Fruit fly (Drosophila melanogaster) whole organism, adult: ENCODE measurements around the gene Ipp.

ENCODE experiments used
- CG11617 ChIP-seq: fragments of 200-800 bp; sonication (Bioruptor generic); optimal IDR thresholded peaks from 2 replicates; lab custom pipeline; 2017; ENCODE audit warnings: mild to moderate bottlenecking, missing biosample characterization, missing genetic modification reagents, missing genetic modification characterization
- CG12768 ChIP-seq: fragments of 200-800 bp; sonication (Bioruptor generic); optimal IDR thresholded peaks from 2 replicates; lab custom pipeline; 2017; ENCODE audit warnings: missing biosample characterization, missing genetic modification characterization, mild to moderate bottlenecking, moderate library complexity, missing genetic modification reagents
- CG14711 ChIP-seq: fragments of 200-800 bp; sonication (Bioruptor generic); optimal IDR thresholded peaks from 2 replicates; lab custom pipeline; 2018; ENCODE audit warnings: missing biosample characterization, mild to moderate bottlenecking, missing genetic modification characterization, moderate library complexity
- CG1620 ChIP-seq: fragments of 200-800 bp; sonication (Bioruptor generic); optimal IDR thresholded peaks from 2 replicates; lab custom pipeline; 2016; ENCODE audit warnings: missing biosample characterization, missing genetic modification characterization
- CG33017 ChIP-seq: fragments of 200-800 bp; sonication (Bioruptor generic); optimal IDR thresholded peaks from 2 replicates; lab custom pipeline; 2018; ENCODE audit warnings: missing biosample characterization, mild to moderate bottlenecking, missing genetic modification characterization, moderate library complexity
- CG5204 ChIP-seq: fragments of 200-800 bp; sonication (Bioruptor generic); optimal IDR thresholded peaks from 2 replicates; lab custom pipeline; 2016; ENCODE audit warnings: missing biosample characterization, missing genetic modification characterization
- CG7045 ChIP-seq: fragments of 200-800 bp; sonication (Bioruptor generic); optimal IDR thresholded peaks from 2 replicates; lab custom pipeline; 2017; ENCODE audit warnings: missing biosample characterization, mild to moderate bottlenecking, missing genetic modification characterization
- CG7101 ChIP-seq: fragments of 200-800 bp; sonication (Bioruptor generic); optimal IDR thresholded peaks from 2 replicates; lab custom pipeline; 2018; ENCODE audit warnings: missing biosample characterization, mild to moderate bottlenecking, missing genetic modification characterization, moderate library complexity
- Clk ChIP-seq: fragments of 200-800 bp; sonication (Bioruptor generic); optimal IDR thresholded peaks from 2 replicates; lab custom pipeline; 2017; ENCODE audit warnings: missing biosample characterization, missing genetic modification characterization
- Crg-1 ChIP-seq: fragments of 200-800 bp; sonication (Bioruptor generic); optimal IDR thresholded peaks from 2 replicates; lab custom pipeline; 2016; ENCODE audit warnings: missing biosample characterization, missing genetic modification characterization
- Hr96 ChIP-seq: fragments of 200-800 bp; sonication (Bioruptor generic); optimal IDR thresholded peaks from 2 replicates; lab custom pipeline; 2016; ENCODE audit warnings: missing biosample characterization, missing genetic modification characterization
- Mnt ChIP-seq: fragments of 200-800 bp; sonication (Bioruptor generic); optimal IDR thresholded peaks from 2 replicates; lab custom pipeline; 2016; ENCODE audit warnings: missing biosample characterization, mild to moderate bottlenecking, missing genetic modification characterization
- bab1 ChIP-seq: fragments of 200-800 bp; sonication (Bioruptor generic); optimal IDR thresholded peaks from 3 replicates; lab custom pipeline; 2019; ENCODE audit warnings: missing biosample characterization, mild to moderate bottlenecking, missing genetic modification characterization, moderate library complexity
- cic ChIP-seq: fragments of 200-800 bp; sonication (Bioruptor generic); optimal IDR thresholded peaks from 2 replicates; lab custom pipeline; 2017; ENCODE audit warnings: missing biosample characterization, mild to moderate bottlenecking, missing genetic modification characterization, moderate library complexity
- cnc ChIP-seq, 2 experiments: fragments of >200 bp; optimal IDR thresholded peaks; 2 replicates each; lab custom pipeline; 2017
- kay ChIP-seq: fragments of 200-800 bp; sonication (Bioruptor generic); peaks from one replicate; lab custom pipeline; 2016; ENCODE audit warnings: missing biosample characterization, missing genetic modification characterization, borderline replicate concordance
- ovo ChIP-seq: fragments of 200-800 bp; sonication (Bioruptor generic); optimal IDR thresholded peaks from 2 replicates; lab custom pipeline; 2016; ENCODE audit warnings: missing biosample characterization, missing genetic modification characterization
- pad ChIP-seq: fragments of 200-800 bp; sonication (Bioruptor generic); optimal IDR thresholded peaks from 3 replicates; lab custom pipeline; 2017; ENCODE audit warnings: missing biosample characterization, missing genetic modification characterization, mild to moderate bottlenecking, moderate library complexity, missing genetic modification reagents
- tj ChIP-seq: fragments of 200-800 bp; sonication (Bioruptor generic); optimal IDR thresholded peaks from 3 replicates; lab custom pipeline; 2017; ENCODE audit warnings: missing biosample characterization, mild to moderate bottlenecking, missing genetic modification characterization, moderate library complexity
- toe ChIP-seq: fragments of 200-800 bp; sonication (Bioruptor generic); optimal IDR thresholded peaks from 2 replicates; lab custom pipeline; 2016; ENCODE audit warnings: missing biosample characterization, missing genetic modification characterization

Gene Ipp

DNA sequence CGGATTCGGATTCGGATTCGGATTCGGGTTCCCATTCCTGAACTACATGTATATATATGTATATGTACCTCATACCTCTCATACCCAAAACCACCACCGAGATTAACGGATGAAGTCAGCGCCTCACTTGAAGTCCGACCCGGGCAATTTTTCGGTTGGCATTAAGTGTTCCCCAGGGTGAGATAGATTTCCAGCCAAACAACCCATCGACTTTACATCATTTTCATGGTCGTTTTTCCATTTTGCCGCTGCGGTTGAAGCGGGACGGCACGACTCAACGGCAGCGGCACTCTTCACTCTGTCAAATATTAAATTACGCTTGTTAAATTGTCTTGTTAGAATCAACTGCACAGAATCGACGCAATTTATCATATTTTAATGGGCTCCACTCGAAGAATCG is 28.3 kb upstream of the Ipp start:
- TF ChIP-seq CG1620 (GFP tag; lab: Kevin White, UChicago) (no peak), CG12768 (GFP tag; lab: Kevin White, UChicago) (no peak), cic (GFP tag; lab: Kevin White, UChicago) (no peak), toe (no peak), CG5204 (GFP tag; lab: Kevin White, UChicago) (no peak), kay (GFP tag; lab: Kevin White, UChicago) (no peak), tj (GFP tag; lab: Kevin White, UChicago) (no peak), Mnt (no peak), CG33017 (tag; lab: Kevin White, UChicago) (no peak), CG7101 (tag; lab: Kevin White, UChicago) (no peak), Hr96 (GFP tag; lab: Kevin White, UChicago) (no peak), CG7045 (GFP tag; lab: Kevin White, UChicago) (no peak), CG11617 (GFP tag; lab: Kevin White, UChicago) (no peak), ovo (GFP tag; lab: Kevin White, UChicago) (no peak), Crg-1 (GFP tag; lab: Kevin White, UChicago) (no peak), CG14711 (no peak), Clk (GFP tag; lab: Kevin White, UChicago) (no peak), cnc (optimal IDR thresholded peaks at IDR 0.05; lab: Kevin White, UChicago) (no peak), bab1 (GFP tag; lab: Kevin White, UChicago) (no peak), pad (GFP tag; lab: Kevin White, UChicago) (no peak)

DNA sequence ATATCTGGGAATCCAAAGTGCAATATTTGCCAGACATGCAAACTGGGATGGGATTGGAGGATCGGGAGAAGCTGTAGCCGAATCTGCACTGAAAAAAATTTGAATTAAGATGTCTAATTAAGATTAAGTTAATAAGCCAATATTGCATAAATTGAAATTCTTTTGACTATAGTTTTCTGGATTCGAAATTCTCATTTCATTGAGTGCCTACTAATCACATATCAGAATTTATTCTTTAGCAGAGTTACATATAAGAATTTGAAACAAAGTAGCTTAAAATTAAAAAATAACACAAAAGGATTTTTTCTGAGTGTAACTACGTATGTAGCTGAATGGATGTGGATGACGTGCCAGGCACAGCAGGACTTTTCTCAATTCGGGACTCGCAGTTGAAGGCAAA is 26.8 kb upstream of the Ipp start:
- no peak for TF ChIP-seq Mnt
- TF ChIP-seq ovo (GFP tag; lab: Kevin White, UChicago): no peak
- TF ChIP-seq kay (GFP tag; lab: Kevin White, UChicago): no peak
- TF ChIP-seq bab1 (GFP tag; lab: Kevin White, UChicago): no peak
- no peak for TF ChIP-seq pad (GFP tag; lab: Kevin White, UChicago)
- TF ChIP-seq CG7101 (tag; lab: Kevin White, UChicago): no peak
- no peak for TF ChIP-seq CG5204 (GFP tag; lab: Kevin White, UChicago)
- TF ChIP-seq toe: no peak
- no peak for TF ChIP-seq CG14711
- no peak for TF ChIP-seq CG12768 (GFP tag; lab: Kevin White, UChicago)
- TF ChIP-seq cic (GFP tag; lab: Kevin White, UChicago): no peak
- no peak for TF ChIP-seq CG11617 (GFP tag; lab: Kevin White, UChicago)
- TF ChIP-seq Crg-1 (GFP tag; lab: Kevin White, UChicago): no peak
- TF ChIP-seq Hr96 (GFP tag; lab: Kevin White, UChicago): no peak
- no peak for TF ChIP-seq tj (GFP tag; lab: Kevin White, UChicago)
- TF ChIP-seq cnc (optimal IDR thresholded peaks at IDR 0.05; lab: Kevin White, UChicago): no peak
- no peak for TF ChIP-seq CG7045 (GFP tag; lab: Kevin White, UChicago)
- no peak for TF ChIP-seq CG1620 (GFP tag; lab: Kevin White, UChicago)
- TF ChIP-seq CG33017 (tag; lab: Kevin White, UChicago): no peak

DNA sequence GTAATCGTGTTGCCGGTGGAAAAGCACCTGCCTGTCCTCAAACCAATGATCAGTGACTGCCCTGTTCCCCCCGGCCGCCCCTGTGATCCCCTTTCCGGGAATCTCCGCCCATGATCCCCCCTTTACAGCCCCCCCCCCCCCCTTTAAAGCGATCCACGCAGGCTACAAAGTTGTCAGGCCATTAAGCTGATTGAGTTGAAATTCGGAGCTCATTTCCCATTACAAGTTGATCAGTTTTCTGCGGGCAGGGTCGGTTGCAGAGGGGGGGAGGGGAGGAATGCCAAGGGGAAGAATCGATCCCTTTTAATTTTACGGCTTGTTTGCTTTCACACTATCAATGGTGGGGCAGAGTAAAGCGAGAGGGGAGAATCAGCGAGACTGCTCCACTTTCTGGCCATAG is 24.6 kb upstream of the Ipp start:
- TF ChIP-seq pad (GFP tag; lab: Kevin White, UChicago) (no peak), CG12768 (GFP tag; lab: Kevin White, UChicago) (no peak), CG7101 (tag; lab: Kevin White, UChicago) (no peak), CG14711 (no peak), ovo (GFP tag; lab: Kevin White, UChicago) (no peak), CG33017 (tag; lab: Kevin White, UChicago) (no peak), bab1 (GFP tag; lab: Kevin White, UChicago) (no peak), Hr96 (GFP tag; lab: Kevin White, UChicago) (no peak), CG11617 (GFP tag; lab: Kevin White, UChicago) (no peak), toe (no peak), kay (GFP tag; lab: Kevin White, UChicago) (no peak), cnc (optimal IDR thresholded peaks at IDR 0.05; lab: Kevin White, UChicago) (no peak), Crg-1 (GFP tag; lab: Kevin White, UChicago) (no peak), Mnt (no peak), CG1620 (GFP tag; lab: Kevin White, UChicago) (no peak), tj (GFP tag; lab: Kevin White, UChicago) (no peak)

DNA sequence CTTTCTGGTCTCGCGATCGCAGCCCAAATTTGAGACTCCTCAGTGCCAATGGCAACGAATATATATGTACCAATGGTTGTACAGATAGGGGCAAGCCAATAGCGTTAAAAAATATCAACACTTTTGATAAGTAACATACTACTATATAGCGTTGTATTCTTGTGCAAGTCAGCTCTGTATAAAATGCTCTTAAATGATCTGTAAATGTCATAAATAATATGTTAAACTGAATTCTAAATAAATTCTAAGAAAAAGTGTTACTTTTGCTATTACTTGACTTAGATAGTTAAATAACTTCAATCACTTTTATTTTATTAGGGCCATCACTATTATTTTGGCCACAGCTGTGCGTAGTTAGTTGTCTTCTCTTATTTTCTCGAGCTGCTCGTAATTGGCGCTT is 24.0 kb upstream of the Ipp start:
- TF ChIP-seq kay (GFP tag; lab: Kevin White, UChicago) (no peak), CG33017 (tag; lab: Kevin White, UChicago) (no peak), CG14711 (no peak), Clk (GFP tag; lab: Kevin White, UChicago) (no peak), CG12768 (GFP tag; lab: Kevin White, UChicago) (no peak), bab1 (GFP tag; lab: Kevin White, UChicago) (no peak), CG7045 (GFP tag; lab: Kevin White, UChicago) (no peak), ovo (GFP tag; lab: Kevin White, UChicago) (no peak), toe (no peak), CG7101 (tag; lab: Kevin White, UChicago) (no peak), pad (GFP tag; lab: Kevin White, UChicago) (no peak), tj (GFP tag; lab: Kevin White, UChicago) (no peak), Mnt (no peak), CG1620 (GFP tag; lab: Kevin White, UChicago) (no peak), Hr96 (GFP tag; lab: Kevin White, UChicago) (no peak), cic (GFP tag; lab: Kevin White, UChicago) (no peak)

DNA sequence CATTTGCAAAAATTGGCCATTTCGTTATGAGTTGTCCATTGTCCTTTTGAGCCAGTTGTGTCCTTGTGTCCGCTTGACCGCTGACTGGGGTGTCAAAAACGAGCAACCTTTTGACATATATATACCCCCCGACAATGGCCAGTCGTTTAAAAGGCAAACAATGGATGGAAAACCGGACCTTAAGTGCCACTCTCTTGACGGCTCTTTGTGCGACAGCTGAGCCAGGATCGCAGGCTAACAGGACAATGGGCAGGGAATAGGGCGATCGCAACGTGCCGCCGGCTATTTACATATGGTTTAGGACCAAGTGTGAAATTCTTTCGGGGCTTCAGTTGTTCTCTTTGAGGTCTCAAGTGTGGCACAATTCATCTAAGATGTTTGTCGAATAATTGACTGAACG is 22.3 kb upstream of the Ipp start:
- TF ChIP-seq ovo (GFP tag; lab: Kevin White, UChicago) (no peak), CG7101 (tag; lab: Kevin White, UChicago) (no peak), CG7045 (GFP tag; lab: Kevin White, UChicago) (no peak), CG12768 (GFP tag; lab: Kevin White, UChicago) (no peak), kay (GFP tag; lab: Kevin White, UChicago) (no peak)
